Worm (Caenorhabditis elegans) whole organism, early embryonic: ENCODE data around the gene test-1.

Experiments
- aly-1 ChIP-seq: sonication (generic microtip); optimal IDR thresholded peaks from 2 replicates; lab custom pipeline; 2016; ENCODE audit warnings: missing genetic modification characterization, missing compliant biosample characterization
- ama-1 ChIP-seq: fragments of 150-350 bp; optimal IDR thresholded peaks from 2 replicates; lab custom pipeline; 2014
- ceh-13 ChIP-seq: fragments of 200-800 bp; sonication (Bioruptor generic); optimal IDR thresholded peaks from 2 replicates; lab custom pipeline; 2018; ENCODE audit warnings: mild to moderate bottlenecking, missing genetic modification characterization, missing compliant biosample characterization
- ceh-36 ChIP-seq: sonication (generic microtip); optimal IDR thresholded peaks from 2 replicates; lab custom pipeline; 2016; ENCODE audit warnings: missing genetic modification characterization, inconsistent platforms, missing compliant biosample characterization
- ets-7 ChIP-seq: sonication (generic microtip); optimal IDR thresholded peaks from 2 replicates; lab custom pipeline; 2016; ENCODE audit warnings: missing genotype, missing genetic modification characterization, missing compliant biosample characterization
- flt-1 ChIP-seq: fragments of 200-800 bp; sonication (Bioruptor generic); IDR thresholded peaks from 2 replicates; pipeline ENCODE4 v1.3.6; 2022; ENCODE audit warnings: missing genetic modification characterization, missing compliant biosample characterization
- hmbx-1 ChIP-seq: sonication (generic microtip); optimal IDR thresholded peaks from 2 replicates; lab custom pipeline; 2016; ENCODE audit warnings: mild to moderate bottlenecking, missing genetic modification characterization, missing compliant biosample characterization
- pes-1 ChIP-seq: fragments of 200-800 bp; sonication (Bioruptor generic); IDR thresholded peaks from 2 replicates; pipeline ENCODE4 v1.3.6; 2022; ENCODE audit warnings: missing genetic modification reagents, missing genetic modification characterization, missing compliant biosample characterization

DNA sequence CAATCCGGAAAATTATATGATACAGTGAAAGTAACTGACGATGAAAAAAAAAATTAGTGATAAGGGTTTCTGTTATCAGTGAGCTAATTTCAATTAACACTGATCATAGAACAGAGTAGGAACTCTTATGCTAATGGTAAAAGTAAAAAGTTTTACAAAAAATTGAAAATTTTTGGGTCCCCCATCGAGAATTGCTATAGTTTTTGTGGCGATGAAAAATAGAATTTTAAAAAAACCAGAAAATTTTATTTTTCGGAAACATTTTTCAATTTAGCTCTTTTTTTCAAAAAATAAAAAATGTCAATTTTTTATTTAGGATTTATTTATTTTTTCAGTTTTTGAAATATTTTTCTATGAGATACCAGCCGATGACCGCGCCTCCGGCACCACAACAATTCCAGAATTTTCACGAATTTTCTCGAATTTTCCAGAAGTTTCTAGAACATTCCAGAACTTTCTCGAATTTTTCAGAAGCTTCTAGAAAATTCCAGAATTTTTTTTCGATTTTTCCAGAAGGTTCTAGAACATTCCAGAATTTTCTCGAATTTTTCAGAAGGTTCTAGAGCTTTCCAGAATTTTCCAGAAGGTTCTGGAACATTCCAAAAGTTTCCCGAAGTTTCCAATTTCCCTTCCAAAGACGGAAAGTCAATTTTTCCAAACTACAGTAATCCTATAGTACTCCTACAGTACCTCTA, 23.2 kb upstream of the test-1 start, which contains the start of gene C23H5.8:
- TF ChIP-seq ama-1 (lab: Kevin White, UChicago), result no peak
- TF ChIP-seq pes-1 (GFP tag; lab: Robert Waterston, UW), result no peak
- no peak for TF ChIP-seq aly-1 (tag; lab: Kevin White, UChicago)
- TF ChIP-seq flt-1 (GFP tag; lab: Robert Waterston, UW), result no peak
- no peak for TF ChIP-seq hmbx-1 (tag; lab: Kevin White, UChicago)
- TF ChIP-seq ceh-13 (GFP tag; lab: Kevin White, UChicago), result no peak
- TF ChIP-seq ets-7 (tag; lab: Kevin White, UChicago), result no peak
- no peak for TF ChIP-seq ceh-36 (tag; lab: Kevin White, UChicago)
